Fruit fly (Drosophila melanogaster) whole organism, pupa: Measurements from ENCODE around the gene CG2124.

Experiments
- CG13204 ChIP-seq: fragments of 200-800 bp; sonication (Bioruptor generic); optimal IDR thresholded peaks from 2 replicates; lab custom pipeline; 2018; ENCODE audit warnings: missing biosample characterization, mild to moderate bottlenecking, missing genetic modification characterization, moderate library complexity
- CG14655 ChIP-seq: fragments of 200-800 bp; sonication (Bioruptor generic); optimal IDR thresholded peaks from 3 replicates; lab custom pipeline; 2017; ENCODE audit warnings: mild to moderate bottlenecking, missing biosample characterization, missing genetic modification reagents, missing genetic modification characterization
- CG15710 ChIP-seq: fragments of 200-800 bp; sonication (Bioruptor generic); optimal IDR thresholded peaks from 2 replicates; lab custom pipeline; 2018; ENCODE audit warnings: missing biosample characterization, mild to moderate bottlenecking, missing genetic modification characterization, moderate library complexity
- CG32121 ChIP-seq: fragments of 200-800 bp; sonication (Bioruptor generic); IDR thresholded peaks from 2 replicates; pipeline ENCODE4 v1.3.6; 2022; ENCODE audit warnings: missing biosample characterization, missing genetic modification characterization
- CG34367 ChIP-seq: fragments of 200-800 bp; sonication (Bioruptor generic); optimal IDR thresholded peaks from 2 replicates; lab custom pipeline; 2018; ENCODE audit warnings: missing biosample characterization, mild to moderate bottlenecking, missing genetic modification characterization
- CG8159 ChIP-seq: fragments of 200-800 bp; sonication (Bioruptor generic); optimal IDR thresholded peaks from 3 replicates; lab custom pipeline; 2018; ENCODE audit warnings: missing biosample characterization, mild to moderate bottlenecking, missing genetic modification characterization, moderate library complexity
- CG8301 ChIP-seq: fragments of 200-800 bp; sonication (Bioruptor generic); optimal IDR thresholded peaks from 2 replicates; lab custom pipeline; 2018; ENCODE audit warnings: missing biosample characterization, mild to moderate bottlenecking, missing genetic modification characterization
- D1 ChIP-seq: fragments of 200-800 bp; sonication (Bioruptor generic); optimal IDR thresholded peaks from 2 replicates; lab custom pipeline; 2018; ENCODE audit warnings: missing biosample characterization, mild to moderate bottlenecking, missing genetic modification characterization, moderate library complexity
- EcR ChIP-seq: fragments of 200-800 bp; sonication (Bioruptor generic); optimal IDR thresholded peaks from 3 replicates; lab custom pipeline; 2019; ENCODE audit warnings: missing biosample characterization, missing genetic modification characterization, mild to moderate bottlenecking, moderate library complexity, missing genetic modification reagents
- Ets98B ChIP-seq: fragments of 200-800 bp; sonication (Bioruptor generic); IDR thresholded peaks from 2 replicates; pipeline ENCODE4 v1.3.6; 2022; ENCODE audit warnings: missing biosample characterization, missing genetic modification characterization
- Pif1A ChIP-seq: fragments of 200-800 bp; sonication (Bioruptor generic); optimal IDR thresholded peaks from 3 replicates; lab custom pipeline; 2016; ENCODE audit warnings: missing biosample characterization, missing genetic modification characterization
- Pif1B ChIP-seq: fragments of 200-800 bp; sonication (Bioruptor generic); optimal IDR thresholded peaks from 3 replicates; lab custom pipeline; 2016; ENCODE audit warnings: missing biosample characterization, missing genetic modification characterization
- gl ChIP-seq: fragments of 200-800 bp; sonication (Bioruptor generic); optimal IDR thresholded peaks from 2 replicates; lab custom pipeline; 2018; ENCODE audit warnings: missing biosample characterization, mild to moderate bottlenecking, missing genetic modification characterization
- rn ChIP-seq: fragments of 200-800 bp; sonication (Bioruptor generic); IDR thresholded peaks from 2 replicates; pipeline ENCODE4 v1.3.6; 2022; ENCODE audit warnings: missing biosample characterization, missing genetic modification characterization

dm6 chrX:10613568-10613967 lies 17.6 kb downstream of the CG2124 start:
- TF ChIP-seq CG8301 (tag; lab: Kevin White, UChicago) (no peak), Pif1A (GFP tag; lab: Kevin White, UChicago) (no peak), CG15710 (tag; lab: Kevin White, UChicago) (no peak), Ets98B (GFP tag; lab: Robert Waterston, UW) (no peak), gl (no peak), CG34367 (tag; lab: Kevin White, UChicago) (no peak), rn (GFP tag; lab: Robert Waterston, UW) (no peak), EcR (GFP tag; lab: Kevin White, UChicago) (no peak), CG32121 (GFP tag; lab: Robert Waterston, UW) (no peak), CG13204 (peak; percentile 52), D1 (tag; lab: Kevin White, UChicago) (no peak), CG8159 (tag; lab: Kevin White, UChicago) (no peak), Pif1B (GFP tag; lab: Kevin White, UChicago) (no peak), CG14655 (no peak)
